Fruit fly (Drosophila melanogaster): ENCODE data around the gene esc.
A peak's percentile ranks its signal among the peaks of the same experiment; 100 is the strongest.

The esc gene

DNA sequence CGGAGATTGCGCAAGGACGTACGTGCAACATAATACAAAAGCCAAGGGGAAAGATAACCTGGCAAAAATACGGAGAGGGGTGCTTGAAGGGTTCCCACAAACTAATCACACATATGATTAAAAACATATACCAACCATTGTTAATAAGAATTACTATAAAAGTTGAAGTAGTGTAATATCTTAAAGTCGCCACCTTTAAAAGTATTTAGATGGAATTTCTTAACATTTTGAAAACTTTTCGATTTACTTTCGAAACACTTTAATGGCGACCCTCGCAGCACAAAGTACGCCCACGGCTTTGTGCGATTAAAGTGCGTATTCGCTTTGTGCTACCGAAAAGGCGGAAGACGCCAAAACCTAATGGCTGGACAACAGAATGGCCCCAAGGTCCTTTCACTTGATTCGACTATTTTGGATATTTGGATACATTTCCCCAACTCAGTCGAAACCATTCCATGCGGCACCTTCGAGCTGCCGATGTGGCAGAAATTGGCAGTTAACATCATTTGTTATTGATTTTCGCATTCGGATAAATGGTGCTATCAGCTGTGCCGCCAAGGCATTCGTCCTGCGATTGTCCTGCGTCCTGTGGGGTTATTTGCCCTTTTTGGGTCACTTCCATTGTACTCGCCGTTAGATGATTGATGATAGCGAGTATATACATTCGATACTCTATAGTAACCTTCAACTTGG lies 5.6 kb downstream of the esc start:
- TF ChIP-seq HLH106 (tag; optimal IDR thresholded peaks at IDR 0.05) (no peak), tai (GFP tag; optimal IDR thresholded peaks at IDR 0.05) (no peak), GATAd (GFP tag; optimal IDR thresholded peaks at IDR 0.05) (no peak), pan (optimal IDR thresholded peaks at IDR 0.05) (no peak), CrebA (GFP tag; optimal IDR thresholded peaks at IDR 0.05; ENCODE audit: borderline replicate concordance) (no peak), dmrt93B (GFP tag; optimal IDR thresholded peaks at IDR 0.05) (no peak), ey (GFP tag; optimal IDR thresholded peaks at IDR 0.05) (no peak), CG32264 (GFP tag; optimal IDR thresholded peaks at IDR 0.05) (no peak), Dif (GFP tag; optimal IDR thresholded peaks at IDR 0.05; ENCODE audit: partially characterized antibody) (no peak), woc (GFP tag; optimal IDR thresholded peaks at IDR 0.05) (no peak), Abd-B (GFP tag; optimal IDR thresholded peaks at IDR 0.05) (no peak), h (GFP tag; optimal IDR thresholded peaks at IDR 0.05) (no peak), CG9705 (GFP tag; optimal IDR thresholded peaks at IDR 0.05) (no peak), sage (GFP tag; optimal IDR thresholded peaks at IDR 0.05) (no peak), Rel (GFP tag; optimal IDR thresholded peaks at IDR 0.05) (no peak), Rel (tag; optimal IDR thresholded peaks at IDR 0.05) (no peak), usp (GFP tag; optimal IDR thresholded peaks at IDR 0.05) (no peak), Vsx2 (GFP tag; optimal IDR thresholded peaks at IDR 0.05; ENCODE audit: partially characterized antibody) (no peak), Dfd (GFP tag; optimal IDR thresholded peaks at IDR 0.05) (no peak), Sp1 (GFP tag; optimal IDR thresholded peaks at IDR 0.05) (no peak)

DNA sequence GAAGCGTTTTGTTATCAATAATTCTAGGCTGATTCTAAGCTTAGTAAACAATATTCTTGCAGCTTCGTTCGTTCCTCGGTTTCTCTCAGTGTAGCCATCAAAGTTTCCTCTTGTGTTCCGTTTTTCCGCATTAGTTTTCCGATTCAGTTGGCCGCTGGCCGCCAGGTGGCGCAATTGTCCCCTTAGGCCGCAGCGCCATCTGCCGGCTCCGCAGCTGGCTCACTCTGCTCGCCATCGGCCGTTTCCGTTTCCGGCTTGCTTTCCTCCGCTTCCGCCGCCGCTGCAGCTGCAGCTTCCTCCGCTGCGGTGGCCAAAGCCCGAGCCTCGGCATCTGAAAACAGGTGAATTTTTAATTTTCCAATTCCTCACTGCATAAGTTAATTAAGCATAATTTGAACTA lies 12.8 kb downstream of the esc start:
- TF ChIP-seq Hr83 (GFP tag; optimal IDR thresholded peaks at IDR 0.05; ENCODE audit: poor library complexity, severe bottlenecking) (peak; percentile 4), fru (GFP tag; optimal IDR thresholded peaks at IDR 0.05) (no peak), jim (GFP tag; optimal IDR thresholded peaks at IDR 0.05) (no peak), GATAd (GFP tag; optimal IDR thresholded peaks at IDR 0.05) (no peak), woc (GFP tag; optimal IDR thresholded peaks at IDR 0.05) (no peak), CrebA (GFP tag; optimal IDR thresholded peaks at IDR 0.05; ENCODE audit: borderline replicate concordance) (no peak), Sp1 (GFP tag; optimal IDR thresholded peaks at IDR 0.05) (no peak), Hnf4 (GFP tag; optimal IDR thresholded peaks at IDR 0.05) (no peak), sage (GFP tag; optimal IDR thresholded peaks at IDR 0.05) (no peak), Dif (GFP tag; optimal IDR thresholded peaks at IDR 0.05; ENCODE audit: partially characterized antibody) (no peak), OdsH (GFP tag; optimal IDR thresholded peaks at IDR 0.05) (no peak), Rel (GFP tag; optimal IDR thresholded peaks at IDR 0.05) (no peak), Rel (tag; optimal IDR thresholded peaks at IDR 0.05) (no peak), usp (GFP tag; optimal IDR thresholded peaks at IDR 0.05) (no peak), tai (GFP tag; optimal IDR thresholded peaks at IDR 0.05) (no peak), psq (GFP tag; optimal IDR thresholded peaks at IDR 0.05) (no peak), dl (GFP tag; optimal IDR thresholded peaks at IDR 0.05; ENCODE audit: insufficient read depth in 1 of 2, partially characterized antibody in 2 of 2) (no peak), pan (optimal IDR thresholded peaks at IDR 0.05) (no peak), foxo (GFP tag; optimal IDR thresholded peaks at IDR 0.05) (no peak), sv (GFP tag; optimal IDR thresholded peaks at IDR 0.05) (peak; percentile 62), h (GFP tag; optimal IDR thresholded peaks at IDR 0.05) (peak; percentile 41), Hr78 (GFP tag; optimal IDR thresholded peaks at IDR 0.05) (no peak), HLH106 (tag; optimal IDR thresholded peaks at IDR 0.05) (peak; percentile 34), CG32264 (GFP tag; optimal IDR thresholded peaks at IDR 0.05) (no peak), dmrt93B (GFP tag; optimal IDR thresholded peaks at IDR 0.05) (peak; percentile 54), N (GFP tag; optimal IDR thresholded peaks at IDR 0.05) (no peak), Vsx2 (GFP tag; optimal IDR thresholded peaks at IDR 0.05; ENCODE audit: partially characterized antibody) (no peak), Jra (GFP tag; optimal IDR thresholded peaks at IDR 0.05) (no peak), Dfd (GFP tag; optimal IDR thresholded peaks at IDR 0.05) (no peak), Abd-B (GFP tag; optimal IDR thresholded peaks at IDR 0.05) (no peak), rgr (GFP tag; optimal IDR thresholded peaks at IDR 0.05) (peak; percentile 44), Myc (optimal IDR thresholded peaks at IDR 0.05) (no peak), CG9705 (GFP tag; optimal IDR thresholded peaks at IDR 0.05) (peak; percentile 53), brk (GFP tag; optimal IDR thresholded peaks at IDR 0.05) (no peak), ey (GFP tag; optimal IDR thresholded peaks at IDR 0.05) (no peak), Mio (GFP tag; optimal IDR thresholded peaks at IDR 0.05) (no peak), dsf (GFP tag; optimal IDR thresholded peaks at IDR 0.05; ENCODE audit: borderline replicate concordance) (no peak), lola (GFP tag; optimal IDR thresholded peaks at IDR 0.05) (no peak), br (GFP tag; optimal IDR thresholded peaks at IDR 0.05) (peak; percentile 13)

All from whole organism, wandering third instar larva.